Fruit fly (Drosophila melanogaster) whole organism, wandering third instar larva: ENCODE data around the gene CG2604.
A peak's percentile ranks its signal among the peaks of the same experiment; 100 is the strongest.

ENCODE experiments used
- Abd-B ChIP-seq: fragments of >200 bp; optimal IDR thresholded peaks from 2 replicates; lab custom pipeline; 2017; ENCODE audit warnings: missing biosample characterization, missing genetic modification characterization
- CG32264 ChIP-seq: fragments of 200-800 bp; sonication (Bioruptor generic); optimal IDR thresholded peaks from 2 replicates; lab custom pipeline; 2016; ENCODE audit warnings: missing biosample characterization, missing genetic modification characterization
- CrebA ChIP-seq: fragments of 200-800 bp; sonication (Bioruptor generic); optimal IDR thresholded peaks from 2 replicates; lab custom pipeline; 2016; ENCODE audit warnings: missing biosample characterization, mild to moderate bottlenecking, missing genetic modification characterization, borderline replicate concordance
- Dif ChIP-seq: fragments of 200-275, 200-300 bp; sonication (Bioruptor generic); optimal IDR thresholded peaks from 2 replicates; lab custom pipeline; 2018; ENCODE audit warnings: missing biosample characterization, missing genetic modification characterization; ENCODE audit not compliant: partially characterized antibody
- GATAd ChIP-seq: sonication (Bioruptor generic); optimal IDR thresholded peaks from 2 replicates; lab custom pipeline; 2016; ENCODE audit warnings: missing biosample characterization, missing genetic modification characterization
- HLH106 ChIP-seq: fragments of 200-800 bp; optimal IDR thresholded peaks from 3 replicates; lab custom pipeline; 2019; ENCODE audit warnings: missing biosample characterization, mild to moderate bottlenecking, missing genetic modification characterization, moderate library complexity
- Hnf4 ChIP-seq: fragments of 200-800 bp; sonication (Bioruptor generic); optimal IDR thresholded peaks from 2 replicates; lab custom pipeline; 2016; ENCODE audit warnings: missing biosample characterization, mild to moderate bottlenecking, missing genetic modification characterization
- Hr83 ChIP-seq: fragments of 200-300 bp; sonication (Bioruptor generic); optimal IDR thresholded peaks from 2 replicates; lab custom pipeline; 2016; ENCODE audit warnings: missing biosample characterization, mild to moderate bottlenecking, missing genetic modification characterization, moderate library complexity; ENCODE audit not compliant: poor library complexity, severe bottlenecking
- Mio ChIP-seq: sonication (Bioruptor generic); optimal IDR thresholded peaks from 2 replicates; lab custom pipeline; 2016; ENCODE audit warnings: missing biosample characterization, missing genetic modification characterization
- Myc ChIP-seq: fragments of >200 bp; optimal IDR thresholded peaks from 2 replicates; lab custom pipeline; 2017
- N ChIP-seq: fragments of >200 bp; optimal IDR thresholded peaks from 2 replicates; lab custom pipeline; 2018; ENCODE audit warnings: missing biosample characterization, missing external identifiers, missing genetic modification characterization
- OdsH ChIP-seq: fragments of 200-800 bp; sonication (Bioruptor generic); optimal IDR thresholded peaks from 2 replicates; lab custom pipeline; 2016; ENCODE audit warnings: missing biosample characterization, mild to moderate bottlenecking, missing genetic modification characterization
- Rel ChIP-seq, 2 experiments: fragments of 200-800 bp; sonication (Bioruptor generic) in 1 of 2; optimal IDR thresholded peaks; 2 replicates in 1 of 2; 3 replicates in 1 of 2; lab custom pipeline; 2016 to 2019; ENCODE audit warnings: mild to moderate bottlenecking in 2 of 2, missing biosample characterization in 2 of 2, missing genetic modification characterization in 2 of 2, moderate library complexity in 1 of 2
- Sp1 ChIP-seq: fragments of 200-800 bp; sonication (Bioruptor generic); optimal IDR thresholded peaks from 3 replicates; lab custom pipeline; 2019; ENCODE audit warnings: missing biosample characterization, mild to moderate bottlenecking, missing genetic modification characterization, moderate library complexity
- Vsx2 ChIP-seq: fragments of 200-300, 225-300 bp; sonication (Bioruptor generic); optimal IDR thresholded peaks from 2 replicates; lab custom pipeline; 2018; ENCODE audit warnings: missing biosample characterization, missing genetic modification characterization; ENCODE audit not compliant: partially characterized antibody
- br ChIP-seq: fragments of 200-800 bp; sonication (Bioruptor generic); optimal IDR thresholded peaks from 2 replicates; lab custom pipeline; 2016; ENCODE audit warnings: missing biosample characterization, missing genetic modification characterization
- brk ChIP-seq: fragments of 200-800 bp; sonication (Bioruptor generic); optimal IDR thresholded peaks from 2 replicates; lab custom pipeline; 2016; ENCODE audit warnings: missing biosample characterization, mild to moderate bottlenecking, missing genetic modification characterization
- dl ChIP-seq, 2 experiments: fragments of 175-275, 200-275 bp in 1 of 2; fragments of 200-275 bp in 1 of 2; sonication (Bioruptor generic); optimal IDR thresholded peaks; lab custom pipeline; 2018; ENCODE audit warnings: mild to moderate bottlenecking in 2 of 2, missing biosample characterization in 2 of 2, missing genetic modification characterization in 2 of 2, moderate library complexity in 2 of 2; ENCODE audit not compliant: partially characterized antibody in 2 of 2, insufficient read depth in 1 of 2
- dmrt93B ChIP-seq: fragments of 200-800 bp; sonication (Bioruptor generic); optimal IDR thresholded peaks from 2 replicates; lab custom pipeline; 2018; ENCODE audit warnings: missing biosample characterization, mild to moderate bottlenecking, missing genetic modification characterization
- ey ChIP-seq: fragments of 200-800 bp; sonication (Bioruptor generic); optimal IDR thresholded peaks from 2 replicates; lab custom pipeline; 2016; ENCODE audit warnings: missing biosample characterization, missing genetic modification characterization
- foxo ChIP-seq, 2 experiments: fragments of 200-800 bp; sonication (Bioruptor generic); optimal IDR thresholded peaks; 2 replicates in 1 of 2; 3 replicates in 1 of 2; lab custom pipeline; 2016 to 2017; ENCODE audit warnings: missing biosample characterization in 2 of 2, missing genetic modification characterization in 2 of 2
- fru ChIP-seq: fragments of 200-800 bp; sonication (Bioruptor generic); optimal IDR thresholded peaks from 3 replicates; lab custom pipeline; 2016; ENCODE audit warnings: missing biosample characterization, mild to moderate bottlenecking, missing genetic modification characterization
- h ChIP-seq: fragments of 200-800 bp; sonication (Bioruptor generic); optimal IDR thresholded peaks from 3 replicates; lab custom pipeline; 2016; ENCODE audit warnings: missing biosample characterization, mild to moderate bottlenecking, missing genetic modification characterization
- jim ChIP-seq: fragments of 175-275, 200-325 bp; sonication (Bioruptor generic); optimal IDR thresholded peaks from 2 replicates; lab custom pipeline; 2016; ENCODE audit warnings: missing biosample characterization, mild to moderate bottlenecking, missing genetic modification characterization
- pan ChIP-seq: fragments of >200 bp; optimal IDR thresholded peaks from 2 replicates; lab custom pipeline; 2017
- psq ChIP-seq: fragments of 200-800 bp; sonication (Bioruptor generic); optimal IDR thresholded peaks from 3 replicates; lab custom pipeline; 2017; ENCODE audit warnings: missing biosample characterization, mild to moderate bottlenecking, missing genetic modification characterization, moderate library complexity
- rgr ChIP-seq: fragments of 200-800 bp; sonication (Bioruptor generic); optimal IDR thresholded peaks from 3 replicates; lab custom pipeline; 2016; ENCODE audit warnings: missing biosample characterization, mild to moderate bottlenecking, missing genetic modification characterization
- sage ChIP-seq: fragments of 200-800 bp; sonication (Bioruptor generic); optimal IDR thresholded peaks from 2 replicates; lab custom pipeline; 2016; ENCODE audit warnings: missing biosample characterization, mild to moderate bottlenecking, missing genetic modification characterization
- sv ChIP-seq: fragments of 200-800 bp; sonication (Bioruptor generic); optimal IDR thresholded peaks from 3 replicates; lab custom pipeline; 2016; ENCODE audit warnings: missing biosample characterization, missing genetic modification characterization
- tai ChIP-seq: sonication (Bioruptor generic); optimal IDR thresholded peaks from 2 replicates; lab custom pipeline; 2016; ENCODE audit warnings: missing biosample characterization, missing genetic modification characterization
- usp ChIP-seq: fragments of >200 bp; optimal IDR thresholded peaks from 2 replicates; lab custom pipeline; 2017; ENCODE audit warnings: missing biosample characterization, missing genetic modification characterization
- woc ChIP-seq: sonication (Bioruptor generic); optimal IDR thresholded peaks from 2 replicates; lab custom pipeline; 2016; ENCODE audit warnings: missing biosample characterization, mild to moderate bottlenecking, missing genetic modification characterization

Gene CG2604

DNA sequence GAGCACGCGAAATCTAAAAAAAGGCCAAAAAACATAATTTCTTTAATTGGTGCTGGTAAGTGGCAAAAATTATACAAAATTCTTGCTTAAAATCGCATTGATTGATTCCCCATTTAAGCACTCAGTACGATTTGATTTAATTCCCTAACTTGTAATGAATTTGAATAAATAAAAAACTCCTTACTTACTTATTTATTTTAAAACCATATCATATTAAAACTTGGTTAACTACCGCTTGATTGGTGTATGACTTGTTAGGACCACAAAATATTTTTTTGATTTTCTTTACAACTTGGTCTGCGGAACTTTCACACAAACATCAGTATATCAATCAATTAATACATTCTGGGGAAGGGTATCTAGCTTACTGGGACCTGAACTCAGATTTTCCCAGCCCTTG is 29.7 kb upstream of the CG2604 start, which contains the start of gene CG1113:
Gene CG1113, plus strand, starts transcription at position 301 of the 400 bp plus-strand sequence.
- TF ChIP-seq CrebA (no peak), dl (GFP tag; optimal IDR thresholded peaks at IDR 0.05; lab: Kevin White, UChicago; ENCODE audit: insufficient read depth in 1 of 2, partially characterized antibody in 2 of 2) (no peak), brk (GFP tag; lab: Kevin White, UChicago) (no peak)

- TF ChIP-seq Rel (GFP tag; optimal IDR thresholded peaks at IDR 0.05; lab: Kevin White, UChicago): no peak
- peak; percentile 92 for TF ChIP-seq Rel (tag; optimal IDR thresholded peaks at IDR 0.05; lab: Kevin White, UChicago)
- peak; percentile 21 for TF ChIP-seq rgr (GFP tag; lab: Kevin White, UChicago)
- TF ChIP-seq brk (GFP tag; lab: Kevin White, UChicago): peak; percentile 0
- peak; percentile 63 for TF ChIP-seq br
- TF ChIP-seq Dif (GFP tag; lab: Kevin White, UChicago): no peak
- peak; percentile 15 for TF ChIP-seq fru (GFP tag; lab: Kevin White, UChicago)
- TF ChIP-seq Myc (lab: Kevin White, UChicago): peak; percentile 29
- TF ChIP-seq OdsH (GFP tag; lab: Kevin White, UChicago): peak; percentile 45
- peak; percentile 60 for TF ChIP-seq h
- peak; percentile 13 for TF ChIP-seq sv (GFP tag; lab: Kevin White, UChicago)
- TF ChIP-seq HLH106 (tag; lab: Kevin White, UChicago): peak; percentile 21
- TF ChIP-seq foxo (GFP tag; optimal IDR thresholded peaks at IDR 0.05; lab: Kevin White, UChicago): peak in 1 of 2 experiments; percentile 32
- TF ChIP-seq Sp1 (GFP tag; lab: Kevin White, UChicago): peak; percentile 58
- no peak for TF ChIP-seq Vsx2
- no peak for TF ChIP-seq CG32264 (GFP tag; lab: Kevin White, UChicago)
- no peak for TF ChIP-seq dl (GFP tag; optimal IDR thresholded peaks at IDR 0.05; lab: Kevin White, UChicago; ENCODE audit: insufficient read depth in 1 of 2, partially characterized antibody in 2 of 2)
- TF ChIP-seq Abd-B (GFP tag; lab: Kevin White, UChicago): peak; percentile 23
- TF ChIP-seq psq: peak; percentile 17
- TF ChIP-seq N (GFP tag; lab: Kevin White, UChicago): peak; percentile 15
- no peak for TF ChIP-seq pan (lab: Kevin White, UChicago)
- TF ChIP-seq, all 38 proteins: peak for 15
Measured at dm6 chr3R:5251243-5251865, 28.2 kb upstream of the CG2604 start, which contains the start of gene CtsF. Gene CtsF (minus strand): TSS chr3R:5251745.

dm6 chr3R:5250530-5251242 is 27.5 kb upstream of the CG2604 start:
- TF ChIP-seq tai (peak; percentile 48), N (GFP tag; lab: Kevin White, UChicago) (no peak), Mio (GFP tag; lab: Kevin White, UChicago) (peak; percentile 2), foxo (GFP tag; optimal IDR thresholded peaks at IDR 0.05; lab: Kevin White, UChicago) (peak in 1 of 2 experiments; percentile 66), rgr (GFP tag; lab: Kevin White, UChicago) (peak; percentile 57), Vsx2 (peak; percentile 19), CrebA (no peak), OdsH (GFP tag; lab: Kevin White, UChicago) (peak; percentile 54), h (peak; percentile 62), Rel (GFP tag; optimal IDR thresholded peaks at IDR 0.05; lab: Kevin White, UChicago) (no peak), Rel (tag; optimal IDR thresholded peaks at IDR 0.05; lab: Kevin White, UChicago) (peak; percentile 97), Myc (lab: Kevin White, UChicago) (no peak), GATAd (GFP tag; lab: Kevin White, UChicago) (no peak), sage (GFP tag; lab: Kevin White, UChicago) (peak; percentile 52), CG32264 (GFP tag; lab: Kevin White, UChicago) (peak; percentile 6), psq (peak; percentile 61), ey (GFP tag; lab: Kevin White, UChicago) (peak; percentile 65), Hr83 (GFP tag; lab: Kevin White, UChicago) (peak; percentile 59), woc (GFP tag; lab: Kevin White, UChicago) (peak; percentile 68), br (peak; percentile 56), fru (GFP tag; lab: Kevin White, UChicago) (peak; percentile 57), HLH106 (tag; lab: Kevin White, UChicago) (peak; percentile 24), brk (GFP tag; lab: Kevin White, UChicago) (peak; percentile 44), jim (no peak), pan (lab: Kevin White, UChicago) (no peak), usp (GFP tag; lab: Kevin White, UChicago) (no peak), Hnf4 (GFP tag; lab: Kevin White, UChicago) (peak; percentile 68), dmrt93B (GFP tag; lab: Kevin White, UChicago) (no peak)
- TF ChIP-seq, all 38 proteins: peak for 19
